Worm (Caenorhabditis elegans): ENCODE measurements around the gene nhr-127.

ce11 chrV:16259684-16260083, at the start of gene nhr-127:
- TF ChIP-seq flt-1 (GFP tag; IDR thresholded peaks at IDR 0.05) (no peak), F13C5.2 (tag; optimal IDR thresholded peaks at IDR 0.05) (no peak), ceh-36 (tag; optimal IDR thresholded peaks at IDR 0.05) (no peak), tra-4 (tag; optimal IDR thresholded peaks at IDR 0.05) (no peak), ama-1 (optimal IDR thresholded peaks at IDR 0.05) (no peak), hnd-1 (tag; optimal IDR thresholded peaks at IDR 0.05) (no peak)
